Worm (Caenorhabditis elegans): ENCODE measurements around the gene F11A5.16.

The F11A5.16 gene

DNA sequence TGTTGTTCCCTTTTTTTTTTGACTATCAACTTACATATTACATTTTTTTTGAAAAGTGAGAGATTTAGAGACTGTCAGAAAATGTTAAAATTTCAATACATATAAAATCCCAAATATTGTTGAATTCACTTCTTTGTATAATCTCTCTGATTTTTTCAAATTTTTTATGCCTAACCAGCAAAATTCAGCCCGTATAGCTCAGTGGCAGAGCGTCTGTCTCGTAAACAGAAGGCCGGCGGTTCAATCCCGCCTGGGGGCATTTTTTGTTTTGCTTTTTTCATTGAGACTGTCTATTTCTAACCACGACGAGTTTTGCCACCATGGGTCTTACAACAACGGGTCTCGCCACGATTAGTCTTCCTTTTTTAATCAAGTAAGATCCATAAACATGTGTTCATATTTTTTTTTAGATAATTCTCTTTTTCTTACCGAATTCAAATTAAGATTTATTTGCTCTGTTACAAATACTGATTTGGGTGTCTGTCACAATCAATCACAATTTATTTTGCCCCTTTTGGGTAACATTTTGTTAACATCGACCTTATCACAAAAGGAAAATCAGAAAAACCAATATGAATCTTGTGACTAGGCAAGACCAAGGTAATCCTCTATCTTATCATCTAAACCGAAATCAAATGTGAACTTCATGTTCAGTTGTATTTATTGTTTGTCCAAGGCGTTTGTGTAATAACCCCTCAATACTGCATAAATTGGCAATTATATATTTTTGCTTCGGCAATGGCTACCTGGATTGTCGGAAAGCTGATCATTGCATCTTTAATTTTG, 8.4 kb downstream of the F11A5.16 start, which contains the start of gene glc-1 (continued):
- TF ChIP-seq unc-86 (tag; optimal IDR thresholded peaks at IDR 0.05) (no peak), jun-1 (tag; optimal IDR thresholded peaks at IDR 0.05) (no peak), F16B12.6 (tag; optimal IDR thresholded peaks at IDR 0.05) (no peak), sup-37 (GFP tag; optimal IDR thresholded peaks at IDR 0.05) (no peak)

ce11 chrV:16220020-16220419, 9.3 kb downstream of the F11A5.16 start:
- TF ChIP-seq C16A3.4 (tag; optimal IDR thresholded peaks at IDR 0.05) (no peak), pag-3 (tag; optimal IDR thresholded peaks at IDR 0.05; ENCODE audit: borderline replicate concordance, insufficient read depth) (no peak), sptf-1 (tag; optimal IDR thresholded peaks at IDR 0.05) (no peak), grh-1 (GFP tag; IDR thresholded peaks at IDR 0.05) (no peak), ets-5 (GFP tag; IDR thresholded peaks at IDR 0.05) (no peak), fkh-8 (tag; optimal IDR thresholded peaks at IDR 0.05) (no peak), ceh-63 (GFP tag; optimal IDR thresholded peaks at IDR 0.05) (no peak), ces-1 (GFP tag; optimal IDR thresholded peaks at IDR 0.05) (no peak), sup-37 (GFP tag; optimal IDR thresholded peaks at IDR 0.05) (no peak), dsc-1 (tag; optimal IDR thresholded peaks at IDR 0.05) (no peak), unc-86 (tag; optimal IDR thresholded peaks at IDR 0.05) (no peak)

DNA sequence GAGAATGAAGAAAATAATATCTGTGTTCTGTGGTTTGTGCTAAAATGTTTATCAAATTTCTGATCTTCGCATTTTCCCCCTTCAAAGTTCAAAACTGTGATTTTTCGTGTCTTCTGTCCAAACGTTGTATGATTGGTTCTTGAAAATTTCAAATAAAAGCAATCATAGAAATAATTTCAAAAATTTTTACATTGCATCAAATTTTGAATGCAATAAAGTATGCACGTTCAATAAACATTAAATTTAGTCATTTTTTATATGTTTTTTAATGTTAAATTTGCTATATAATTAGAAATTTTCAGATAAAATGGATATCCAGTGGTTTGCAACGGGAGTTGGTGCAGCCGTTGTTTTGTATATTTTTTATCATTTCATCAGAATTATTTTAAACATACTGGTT, 13.3 kb downstream of the F11A5.16 start, which contains the start of gene stdh-2:
Gene stdh-2, plus strand, starts transcription at position 301 of the 400 bp plus-strand sequence.
- TF ChIP-seq nhr-28 (tag; optimal IDR thresholded peaks at IDR 0.05) (no peak), nhr-85 (tag) (no peak), elt-2 (tag; optimal IDR thresholded peaks at IDR 0.05) (no peak), sup-37 (GFP tag; optimal IDR thresholded peaks at IDR 0.05) (no peak), zip-4 (GFP tag; optimal IDR thresholded peaks at IDR 0.05) (no peak), hpl-2 (GFP tag; optimal IDR thresholded peaks at IDR 0.05) (no peak)

ce11 chrV:16225524-16226116, 14.9 kb downstream of the F11A5.16 start:
- TF ChIP-seq snpc-4 (tag; optimal IDR thresholded peaks at IDR 0.05) (peak; percentile 69), nhr-12 (tag; optimal IDR thresholded peaks at IDR 0.05) (no peak), swsn-7 (tag; optimal IDR thresholded peaks at IDR 0.05) (no peak), sox-4 (tag; optimal IDR thresholded peaks at IDR 0.05) (no peak), sup-37 (GFP tag; optimal IDR thresholded peaks at IDR 0.05) (no peak), skn-1 (tag; optimal IDR thresholded peaks at IDR 0.05) (no peak), lsy-2 (tag; optimal IDR thresholded peaks at IDR 0.05) (no peak)

ce11 chrV:16226581-16226980, 15.8 kb downstream of the F11A5.16 start, which contains the start of gene F11A5.13:
F11A5.13 (minus strand) TSS chrV:16226681.
- TF ChIP-seq skn-1 (tag; optimal IDR thresholded peaks at IDR 0.05) = no peak
- TF ChIP-seq hlh-4 (tag; optimal IDR thresholded peaks at IDR 0.05) = no peak
- TF ChIP-seq fkh-8 (tag; optimal IDR thresholded peaks at IDR 0.05) = no peak
- no peak for TF ChIP-seq blmp-1 (tag; optimal IDR thresholded peaks at IDR 0.05)
- no peak for TF ChIP-seq aly-2 (tag; optimal IDR thresholded peaks at IDR 0.05)
- TF ChIP-seq elt-2 (tag; optimal IDR thresholded peaks at IDR 0.05) = no peak
- TF ChIP-seq dpl-1 (GFP tag; optimal IDR thresholded peaks at IDR 0.05) = no peak
- no peak for TF ChIP-seq snpc-4 (tag; optimal IDR thresholded peaks at IDR 0.05)
- no peak for TF ChIP-seq efl-1 (optimal IDR thresholded peaks at IDR 0.05)
- no peak for TF ChIP-seq efl-1 (GFP tag; optimal IDR thresholded peaks at IDR 0.05 in 1 of 2)
- TF ChIP-seq isw-1 (GFP tag; IDR thresholded peaks at IDR 0.05) = no peak
- no peak for TF ChIP-seq elt-3 (tag; optimal IDR thresholded peaks at IDR 0.05)
- TF ChIP-seq ceh-90 (tag; optimal IDR thresholded peaks at IDR 0.05) = no peak
- no peak for TF ChIP-seq sox-4 (tag; optimal IDR thresholded peaks at IDR 0.05)
